Fruit fly (Drosophila melanogaster) whole organism, embryonic: ENCODE data around the gene CG17839.

Experiments used
- Bgb ChIP-seq: fragments of 200-800 bp; sonication (Bioruptor generic); IDR thresholded peaks from 2 replicates; pipeline ENCODE4 v1.3.6; 2022; ENCODE audit warnings: missing biosample characterization, missing genetic modification characterization; ENCODE audit not compliant: partially characterized antibody
- CG10462 ChIP-seq: fragments of 200-800 bp; sonication (Bioruptor generic); optimal IDR thresholded peaks from 2 replicates; lab custom pipeline; 2016; ENCODE audit warnings: missing biosample characterization, missing genetic modification characterization
- CG12744 ChIP-seq: fragments of 200-800 bp; sonication (Bioruptor generic); optimal IDR thresholded peaks from 2 replicates; lab custom pipeline; 2016; ENCODE audit warnings: missing biosample characterization, missing genetic modification characterization
- CG12769 ChIP-seq: fragments of 200-800 bp; sonication (Bioruptor generic); optimal IDR thresholded peaks from 2 replicates; lab custom pipeline; 2019; ENCODE audit warnings: missing biosample characterization, mild to moderate bottlenecking, missing genetic modification characterization, moderate library complexity
- CG14710 ChIP-seq: fragments of 200-800 bp; sonication (Bioruptor generic); optimal IDR thresholded peaks from 3 replicates; lab custom pipeline; 2019; ENCODE audit warnings: missing biosample characterization, mild to moderate bottlenecking, missing genetic modification characterization, moderate library complexity
- CG15073 ChIP-seq: fragments of 200-800 bp; sonication (Bioruptor generic); optimal IDR thresholded peaks from 2 replicates; lab custom pipeline; 2016; ENCODE audit warnings: missing biosample characterization, missing genetic modification characterization
- CG15269 ChIP-seq: fragments of 200-800 bp; sonication (Bioruptor generic); optimal IDR thresholded peaks from 2 replicates; lab custom pipeline; 2018; ENCODE audit warnings: missing biosample characterization, mild to moderate bottlenecking, missing genetic modification characterization, moderate library complexity
- CG1602 ChIP-seq: fragments of 200-800 bp; sonication (Bioruptor generic); optimal IDR thresholded peaks from 3 replicates; lab custom pipeline; 2016; ENCODE audit warnings: missing biosample characterization, missing genetic modification characterization
- CG16815 ChIP-seq: fragments of 200-800 bp; sonication (Bioruptor generic); optimal IDR thresholded peaks from 3 replicates; lab custom pipeline; 2017; ENCODE audit warnings: missing biosample characterization, mild to moderate bottlenecking, missing genetic modification characterization
- CG17186 ChIP-seq: fragments of 200-800 bp; sonication (Bioruptor generic); optimal IDR thresholded peaks from 3 replicates; lab custom pipeline; 2017; ENCODE audit warnings: missing biosample characterization, missing genetic modification reagents, missing genetic modification characterization
- CG18619 ChIP-seq: fragments of 200-800 bp; sonication (Bioruptor generic); optimal IDR thresholded peaks from 3 replicates; lab custom pipeline; 2017; ENCODE audit warnings: missing biosample characterization, mild to moderate bottlenecking, missing genetic modification characterization
- CG2199 ChIP-seq: fragments of 200-800 bp; sonication (Bioruptor generic); IDR thresholded peaks from 3 replicates; pipeline ENCODE4 v1.3.6; 2022; ENCODE audit warnings: missing biosample characterization, missing genetic modification characterization
- CG30403 ChIP-seq: fragments of 200-800 bp; sonication (Bioruptor generic); optimal IDR thresholded peaks from 3 replicates; lab custom pipeline; 2016; ENCODE audit warnings: missing biosample characterization, missing genetic modification characterization
- CG30431 ChIP-seq: fragments of 200-800 bp; sonication (Bioruptor generic); optimal IDR thresholded peaks from 2 replicates; lab custom pipeline; 2017; ENCODE audit warnings: missing biosample characterization, missing genetic modification characterization
- CG3065 ChIP-seq: fragments of 200-800 bp; sonication (Bioruptor generic); optimal IDR thresholded peaks from 2 replicates; lab custom pipeline; 2016; ENCODE audit warnings: missing biosample characterization, missing genetic modification characterization
- CG3281 ChIP-seq: fragments of 200-800 bp; sonication (Bioruptor generic); optimal IDR thresholded peaks from 3 replicates; lab custom pipeline; 2017; ENCODE audit warnings: missing biosample characterization, mild to moderate bottlenecking, missing genetic modification characterization
- CG3726 ChIP-seq: fragments of 200-800 bp; sonication (Bioruptor generic); IDR thresholded peaks from 3 replicates; pipeline ENCODE4, ENCODE4 v1.3.6; 2022; ENCODE audit warnings: missing biosample characterization, missing genetic modification characterization
- CG3847 ChIP-seq: fragments of 200-800 bp; sonication (Bioruptor generic); IDR thresholded peaks from 2 replicates; pipeline ENCODE4 v1.3.6; 2022; ENCODE audit warnings: missing biosample characterization, missing genetic modification characterization
- CG42726 ChIP-seq: fragments of 200-800 bp; sonication (Bioruptor generic); IDR thresholded peaks from 2 replicates; pipeline ENCODE4 v1.3.6; 2022; ENCODE audit warnings: missing biosample characterization, missing genetic modification characterization; ENCODE audit not compliant: partially characterized antibody
- CG5180 ChIP-seq: fragments of 200-800 bp; sonication (Bioruptor generic); optimal IDR thresholded peaks from 3 replicates; lab custom pipeline; 2017; ENCODE audit warnings: missing biosample characterization, missing genetic modification characterization, mild to moderate bottlenecking, moderate library complexity, missing genetic modification reagents
- CG7556 ChIP-seq: fragments of 200-800 bp; sonication (Bioruptor generic); optimal IDR thresholded peaks from 2 replicates; lab custom pipeline; 2017; ENCODE audit warnings: missing biosample characterization, mild to moderate bottlenecking, missing genetic modification characterization
- CG7963 ChIP-seq: fragments of 200-800 bp; sonication (Bioruptor generic); IDR thresholded peaks from 3 replicates; pipeline ENCODE4 v1.3.6; 2022; ENCODE audit warnings: missing biosample characterization, missing genetic modification characterization; ENCODE audit not compliant: partially characterized antibody
- CG8290 ChIP-seq, 3 experiments: fragments of 200-800 bp; sonication (Bioruptor generic); optimal IDR thresholded peaks; 2 replicates each; lab custom pipeline; 2016 to 2019; ENCODE audit warnings: missing biosample characterization in 3 of 3, missing genetic modification characterization in 3 of 3, mild to moderate bottlenecking in 2 of 3, moderate library complexity in 1 of 3
- D19A ChIP-seq: fragments of 200-800 bp; optimal IDR thresholded peaks from 3 replicates; lab custom pipeline; 2019; ENCODE audit warnings: missing biosample characterization, mild to moderate bottlenecking, missing genetic modification characterization, moderate library complexity
- Dref ChIP-seq: fragments of 200-800 bp; sonication (Bioruptor generic); IDR thresholded peaks from 2 replicates; pipeline ENCODE4 v1.3.6; 2022; ENCODE audit warnings: missing biosample characterization, missing genetic modification characterization
- E2f1 ChIP-seq: fragments of 200-800 bp; sonication (Bioruptor generic); IDR thresholded peaks from 2 replicates; pipeline ENCODE4 v1.3.6; 2022; ENCODE audit warnings: missing biosample characterization, missing genetic modification characterization
- Fer1 ChIP-seq: fragments of 200-800 bp; sonication (Bioruptor generic); optimal IDR thresholded peaks from 2 replicates; lab custom pipeline; 2017; ENCODE audit warnings: missing biosample characterization, mild to moderate bottlenecking, missing genetic modification characterization
- Hr78 ChIP-seq, 2 experiments: fragments of 200-800 bp in 1 of 2; fragments of >200 bp in 1 of 2; sonication (Bioruptor generic) in 1 of 2; optimal IDR thresholded peaks; 2 replicates each; lab custom pipeline; 2017 to 2019; ENCODE audit warnings: missing biosample characterization in 2 of 2, missing genetic modification characterization in 2 of 2, mild to moderate bottlenecking in 1 of 2, moderate library complexity in 1 of 2
- Mad ChIP-seq: fragments of 200-800 bp; sonication (Bioruptor generic); optimal IDR thresholded peaks from 2 replicates; lab custom pipeline; 2016; ENCODE audit warnings: missing biosample characterization, missing genetic modification characterization
- NC2β ChIP-seq: fragments of 200-800 bp; sonication (Bioruptor generic); optimal IDR thresholded peaks from 2 replicates; lab custom pipeline; 2016; ENCODE audit warnings: missing biosample characterization, missing genetic modification characterization
- NK7.1 ChIP-seq: fragments of 200-800 bp; sonication (Bioruptor generic); optimal IDR thresholded peaks from 3 replicates; lab custom pipeline; 2016; ENCODE audit warnings: missing biosample characterization, missing genetic modification characterization
- Pdp1 ChIP-seq, 2 experiments: fragments of 200-800 bp; sonication (Bioruptor generic); optimal IDR thresholded peaks; 3 replicates each; lab custom pipeline; 2016; ENCODE audit warnings: missing biosample characterization in 2 of 2, missing genetic modification characterization in 2 of 2, mild to moderate bottlenecking in 1 of 2, moderate library complexity in 1 of 2
- Side ChIP-seq: fragments of 200-800 bp; sonication (Bioruptor generic); optimal IDR thresholded peaks from 2 replicates; lab custom pipeline; 2016; ENCODE audit warnings: missing biosample characterization, missing genetic modification characterization
- Spps ChIP-seq: fragments of 200-800 bp; sonication (Bioruptor generic); optimal IDR thresholded peaks from 2 replicates; lab custom pipeline; 2018; ENCODE audit warnings: missing biosample characterization, mild to moderate bottlenecking, missing genetic modification characterization
- ac ChIP-seq: fragments of 200-800 bp; sonication (Bioruptor generic); optimal IDR thresholded peaks from 3 replicates; lab custom pipeline; 2017; ENCODE audit warnings: missing biosample characterization, mild to moderate bottlenecking, missing genetic modification characterization
- amos ChIP-seq: fragments of 200-800 bp; sonication (Bioruptor generic); IDR thresholded peaks from 2 replicates; pipeline ENCODE4 v1.3.6; 2022; ENCODE audit warnings: missing biosample characterization, missing genetic modification characterization; ENCODE audit not compliant: partially characterized antibody
- aop ChIP-seq: fragments of 200-800 bp; sonication (Bioruptor generic); IDR thresholded peaks from 2 replicates; pipeline ENCODE4 v1.3.6; 2022; ENCODE audit warnings: missing biosample characterization, missing genetic modification characterization
- ash1 ChIP-seq: fragments of 200-800 bp; sonication (Bioruptor generic); optimal IDR thresholded peaks from 2 replicates; lab custom pipeline; 2018; ENCODE audit warnings: missing biosample characterization, mild to moderate bottlenecking, missing genetic modification characterization
- br ChIP-seq: fragments of >200 bp; optimal IDR thresholded peaks from 2 replicates; lab custom pipeline; 2017
- fru ChIP-seq: fragments of >200 bp; optimal IDR thresholded peaks from 2 replicates; lab custom pipeline; 2017
- kah ChIP-seq: fragments of 200-800 bp; sonication (Bioruptor generic); optimal IDR thresholded peaks from 2 replicates; lab custom pipeline; 2018; ENCODE audit warnings: missing biosample characterization, mild to moderate bottlenecking, missing genetic modification characterization
- lilli ChIP-seq: fragments of 200-800 bp; sonication (Bioruptor generic); optimal IDR thresholded peaks from 3 replicates; lab custom pipeline; 2016; ENCODE audit warnings: missing biosample characterization, missing genetic modification characterization
- p53 ChIP-seq: fragments of 200-800 bp; sonication (Bioruptor generic); optimal IDR thresholded peaks from 2 replicates; lab custom pipeline; 2016; ENCODE audit warnings: missing biosample characterization, missing genetic modification characterization
- pan ChIP-seq, 4 experiments: fragments of >200 bp in 3 of 4; fragments of 200-800 bp in 1 of 4; sonication (Bioruptor generic) in 1 of 4; optimal IDR thresholded peaks in 3 of 4; IDR thresholded peaks in 1 of 4; 2 replicates each; pipeline versions ENCODE4 v1.3.6 to Lab custom; 2017 to 2022; ENCODE audit warnings: missing biosample characterization in 2 of 4, missing genetic modification characterization in 2 of 4, mixed read lengths in 1 of 4
- ranshi ChIP-seq: fragments of 200-800 bp; sonication (Bioruptor generic); IDR thresholded peaks from 2 replicates; pipeline ENCODE4 v1.3.6; 2022; ENCODE audit warnings: missing biosample characterization, missing genetic modification characterization
- sens ChIP-seq: fragments of 200-800 bp; sonication (Bioruptor generic); peaks from one replicate; lab custom pipeline; 2016; ENCODE audit warnings: missing biosample characterization, missing genetic modification characterization
- so ChIP-seq: fragments of 200-800 bp; sonication (Bioruptor generic); IDR thresholded peaks from 3 replicates; pipeline ENCODE4 v1.3.6; 2022; ENCODE audit warnings: missing biosample characterization, missing genetic modification characterization
- usp ChIP-seq: fragments of >200 bp; optimal IDR thresholded peaks from 2 replicates; lab custom pipeline; 2017; ENCODE audit warnings: missing biosample characterization, missing genetic modification characterization

Gene CG17839

dm6 chr3L:14755951-14756723 is 48.8 kb upstream of the CG17839 start (continued):
- TF ChIP-seq CG42726 (peak; percentile 10; the same call in 1 of the 2 replicates), Spps (tag; lab: Kevin White, UChicago) (no peak), CG15269 (tag; lab: Kevin White, UChicago) (peak; percentile 93), CG5180 (GFP tag; lab: Kevin White, UChicago) (peak; percentile 80), p53 (GFP tag; lab: Kevin White, UChicago) (no peak), Dref (no peak), CG3281 (peak; percentile 95), CG3726 (GFP tag; lab: Robert Waterston, UW) (0 out of 3 replicates have a peak, but pooled peaks have one; percentile 70), CG30431 (no peak), CG15073 (peak; percentile 37), CG17186 (no peak), sens (peak; percentile 98), amos (no peak; the same call in 1 of the 2 replicates), CG12744 (GFP tag; lab: Kevin White, UChicago) (peak; percentile 75), CG2199 (GFP tag; lab: Robert Waterston, UW) (no peak), br (lab: Kevin White, UChicago) (no peak), D19A (tag; lab: Kevin White, UChicago) (peak; percentile 83), aop (GFP tag; lab: Robert Waterston, UW) (no peak), CG16815 (peak; percentile 78), Mad (GFP tag; lab: Kevin White, UChicago) (peak; percentile 61), ash1 (no peak), ac (GFP tag; lab: Kevin White, UChicago) (peak; percentile 25), CG10462 (GFP tag; lab: Kevin White, UChicago) (peak; percentile 78), NC2β (GFP tag; lab: Kevin White, UChicago) (peak; percentile 56), CG3847 (GFP tag; lab: Robert Waterston, UW) (peak; percentile 82), lilli (GFP tag; lab: Kevin White, UChicago) (peak; percentile 83), ranshi (GFP tag; lab: Robert Waterston, UW) (peak; percentile 70), CG8290 (GFP tag; optimal IDR thresholded peaks at IDR 0.05; lab: Kevin White, UChicago) (no peak), CG8290 (tag; optimal IDR thresholded peaks at IDR 0.05; lab: Kevin White, UChicago) (peak; percentile 9 to 62), usp (no peak), CG30403 (GFP tag; lab: Kevin White, UChicago) (peak; percentile 93), Hr78 (GFP tag; optimal IDR thresholded peaks at IDR 0.05; lab: Kevin White, UChicago) (peak in 1 of 2 experiments; percentile 97), Side (peak; percentile 67), CG7963 (GFP tag; lab: Robert Waterston, UW) (no peak), CG12769 (no peak), CG7556 (GFP tag; lab: Kevin White, UChicago) (peak; percentile 93), CG3065 (GFP tag; lab: Kevin White, UChicago) (no peak), pan (optimal IDR thresholded peaks at IDR 0.05; lab: Kevin White, UChicago) (no peak), pan (GFP tag; optimal IDR thresholded peaks at IDR 0.05 in 1 of 2, IDR thresholded peaks at IDR 0.05 in 1 of 2) (peak in 1 of 2 experiments; percentile 89), fru (no peak), CG18619 (GFP tag; lab: Kevin White, UChicago) (peak; percentile 92), E2f1 (GFP tag; lab: Robert Waterston, UW) (peak; percentile 79), Bgb (0 out of 2 replicates have a peak, but pooled peaks have one; percentile 55), so (peak; percentile 72; the same call in 1 of the 3 replicates), Pdp1 (GFP tag; optimal IDR thresholded peaks at IDR 0.05; lab: Kevin White, UChicago) (peak; percentile 55 to 84), NK7.1 (GFP tag; lab: Kevin White, UChicago) (peak; percentile 38), kah (GFP tag; lab: Kevin White, UChicago) (peak; percentile 51), CG1602 (GFP tag; lab: Kevin White, UChicago) (peak; percentile 81), CG14710 (peak; percentile 70), Fer1 (GFP tag; lab: Kevin White, UChicago) (peak; percentile 87)
